Fruit fly (Drosophila melanogaster) whole organism, embryonic: ENCODE data around the gene Dis3.
A peak's percentile ranks its signal among the peaks of the same experiment; 100 is the strongest.

Source experiments
- Atf-2 ChIP-seq: fragments of 200-800 bp; sonication (Bioruptor generic); optimal IDR thresholded peaks from 2 replicates; lab custom pipeline; 2016; ENCODE audit warnings: missing biosample characterization, missing genetic modification characterization
- Bgb ChIP-seq: fragments of 200-800 bp; sonication (Bioruptor generic); IDR thresholded peaks from 2 replicates; pipeline ENCODE4 v1.3.6; 2022; ENCODE audit warnings: missing biosample characterization, missing genetic modification characterization; ENCODE audit not compliant: partially characterized antibody
- C15 ChIP-seq: fragments of 200-800 bp; sonication (Bioruptor generic); IDR thresholded peaks from 3 replicates; pipeline ENCODE4 v1.3.6; 2022; ENCODE audit warnings: missing biosample characterization, missing genetic modification characterization
- CG10147 ChIP-seq: fragments of 200-800 bp; sonication (Bioruptor generic); optimal IDR thresholded peaks from 2 replicates; lab custom pipeline; 2019; ENCODE audit warnings: missing biosample characterization, mild to moderate bottlenecking, missing genetic modification characterization, moderate library complexity
- CG10431 ChIP-seq: fragments of 200-800 bp; sonication (Bioruptor generic); optimal IDR thresholded peaks from 3 replicates; lab custom pipeline; 2018; ENCODE audit warnings: missing biosample characterization, mild to moderate bottlenecking, missing genetic modification characterization
- CG12155 ChIP-seq: fragments of 200-800 bp; sonication (Bioruptor generic); optimal IDR thresholded peaks from 3 replicates; lab custom pipeline; 2016; ENCODE audit warnings: missing biosample characterization, missing genetic modification characterization
- CG12299 ChIP-seq: fragments of 200-800 bp; sonication (Bioruptor generic); optimal IDR thresholded peaks from 2 replicates; lab custom pipeline; 2018; ENCODE audit warnings: missing biosample characterization, mild to moderate bottlenecking, missing genetic modification characterization
- CG1529 ChIP-seq: fragments of 200-800 bp; sonication (Bioruptor generic); optimal IDR thresholded peaks from 3 replicates; lab custom pipeline; 2018; ENCODE audit warnings: missing biosample characterization, missing genetic modification characterization
- CG1603 ChIP-seq: fragments of 200-800 bp; sonication (Bioruptor generic); optimal IDR thresholded peaks from 2 replicates; lab custom pipeline; 2019; ENCODE audit warnings: missing biosample characterization, mild to moderate bottlenecking, missing genetic modification characterization, moderate library complexity
- CG17802 ChIP-seq: fragments of 200-800 bp; sonication (Bioruptor generic); optimal IDR thresholded peaks from 2 replicates; lab custom pipeline; 2018; ENCODE audit warnings: missing biosample characterization, mild to moderate bottlenecking, missing genetic modification characterization, moderate library complexity
- CG17912 ChIP-seq: fragments of 200-800 bp; sonication (Bioruptor generic); optimal IDR thresholded peaks from 2 replicates; lab custom pipeline; 2018; ENCODE audit warnings: missing biosample characterization, mild to moderate bottlenecking, missing genetic modification characterization
- CG30403 ChIP-seq: fragments of 200-800 bp; sonication (Bioruptor generic); optimal IDR thresholded peaks from 3 replicates; lab custom pipeline; 2016; ENCODE audit warnings: missing biosample characterization, missing genetic modification characterization
- CG31441 ChIP-seq: fragments of 200-800 bp; sonication (Bioruptor generic); IDR thresholded peaks from 2 replicates; pipeline ENCODE4 v1.3.6; 2022; ENCODE audit warnings: missing biosample characterization, missing genetic modification characterization
- CG4282 ChIP-seq: fragments of 200-800 bp; sonication (Bioruptor generic); optimal IDR thresholded peaks from 2 replicates; lab custom pipeline; 2016; ENCODE audit warnings: missing biosample characterization, missing genetic modification characterization
- CG4360 ChIP-seq: fragments of 200-800 bp; sonication (Bioruptor generic); IDR thresholded peaks from 2 replicates; pipeline ENCODE4 v1.3.6; 2022; ENCODE audit warnings: missing biosample characterization, missing genetic modification characterization
- CG6254 ChIP-seq: fragments of 200-800 bp; sonication (Bioruptor generic); optimal IDR thresholded peaks from 3 replicates; lab custom pipeline; 2017; ENCODE audit warnings: mild to moderate bottlenecking, missing biosample characterization, missing genetic modification reagents, missing genetic modification characterization
- CG6791 ChIP-seq: fragments of 200-800 bp; sonication (Bioruptor generic); IDR thresholded peaks from 3 replicates; pipeline ENCODE4 v1.3.6; 2022; ENCODE audit warnings: missing biosample characterization, missing genetic modification characterization; ENCODE audit not compliant: partially characterized antibody
- CG7271 ChIP-seq: fragments of 200-800 bp; sonication (Bioruptor generic); optimal IDR thresholded peaks from 2 replicates; lab custom pipeline; 2018; ENCODE audit warnings: missing biosample characterization, mild to moderate bottlenecking, missing genetic modification characterization, moderate library complexity
- CG8359 ChIP-seq: fragments of 200-800 bp; sonication (Bioruptor generic); optimal IDR thresholded peaks from 2 replicates; lab custom pipeline; 2017; ENCODE audit warnings: missing biosample characterization, mild to moderate bottlenecking, missing genetic modification characterization, borderline replicate concordance
- CG9727 ChIP-seq: fragments of 200-800 bp; sonication (Bioruptor generic); optimal IDR thresholded peaks from 3 replicates; lab custom pipeline; 2017; ENCODE audit warnings: missing biosample characterization, mild to moderate bottlenecking, missing genetic modification characterization
- CG9797 ChIP-seq: fragments of 200-800 bp; sonication (Bioruptor generic); optimal IDR thresholded peaks from 3 replicates; lab custom pipeline; 2018; ENCODE audit warnings: missing biosample characterization, mild to moderate bottlenecking, missing genetic modification characterization
- CHES-1-like ChIP-seq: fragments of 200-800 bp; sonication (Bioruptor generic); optimal IDR thresholded peaks from 2 replicates; lab custom pipeline; 2016; ENCODE audit warnings: missing biosample characterization, missing genetic modification characterization
- Camta ChIP-seq: fragments of 200-800 bp; sonication (Bioruptor generic); optimal IDR thresholded peaks from 2 replicates; lab custom pipeline; 2016; ENCODE audit warnings: missing biosample characterization, missing genetic modification characterization
- D19A ChIP-seq: fragments of 200-800 bp; optimal IDR thresholded peaks from 3 replicates; lab custom pipeline; 2019; ENCODE audit warnings: missing biosample characterization, mild to moderate bottlenecking, missing genetic modification characterization, moderate library complexity
- Drgx ChIP-seq: fragments of 200-800 bp; sonication (Bioruptor generic); IDR thresholded peaks from 2 replicates; pipeline ENCODE4 v1.3.6; 2022; ENCODE audit warnings: missing biosample characterization, missing genetic modification characterization
- Ets65A ChIP-seq: fragments of 200-800 bp; sonication (Bioruptor generic); peaks from one replicate; lab custom pipeline; 2016; ENCODE audit warnings: missing biosample characterization, missing genetic modification characterization
- Ets97D ChIP-seq: fragments of 200-800 bp; sonication (Bioruptor generic); optimal IDR thresholded peaks from 3 replicates; lab custom pipeline; 2016; ENCODE audit warnings: missing biosample characterization, missing genetic modification characterization
- HLH54F ChIP-seq: fragments of 200-800 bp; sonication (Bioruptor generic); optimal IDR thresholded peaks from 3 replicates; lab custom pipeline; 2016; ENCODE audit warnings: missing biosample characterization, missing genetic modification characterization
- HmgD ChIP-seq: fragments of 200-800 bp; sonication (Bioruptor generic); optimal IDR thresholded peaks from 3 replicates; lab custom pipeline; 2016; ENCODE audit warnings: missing biosample characterization, missing genetic modification characterization
- HmgZ ChIP-seq: fragments of 200-800 bp; sonication (Bioruptor generic); optimal IDR thresholded peaks from 2 replicates; lab custom pipeline; 2018; ENCODE audit warnings: missing biosample characterization, mild to moderate bottlenecking, missing genetic modification characterization
- Jarid2 ChIP-seq: fragments of 200-800 bp; sonication (Bioruptor generic); optimal IDR thresholded peaks from 3 replicates; lab custom pipeline; 2017; ENCODE audit warnings: mild to moderate bottlenecking, missing biosample characterization, missing genetic modification reagents, missing genetic modification characterization
- Mes4 ChIP-seq: fragments of 200-800 bp; sonication (Bioruptor generic); optimal IDR thresholded peaks from 2 replicates; lab custom pipeline; 2016; ENCODE audit warnings: missing biosample characterization, missing genetic modification characterization
- NK7.1 ChIP-seq: fragments of 200-800 bp; sonication (Bioruptor generic); optimal IDR thresholded peaks from 3 replicates; lab custom pipeline; 2016; ENCODE audit warnings: missing biosample characterization, missing genetic modification characterization
- Side ChIP-seq: fragments of 200-800 bp; sonication (Bioruptor generic); optimal IDR thresholded peaks from 2 replicates; lab custom pipeline; 2016; ENCODE audit warnings: missing biosample characterization, missing genetic modification characterization
- Sry-δ ChIP-seq: fragments of 200-800 bp; sonication (Bioruptor generic); optimal IDR thresholded peaks from 2 replicates; lab custom pipeline; 2016; ENCODE audit warnings: missing biosample characterization, missing genetic modification characterization
- al ChIP-seq: fragments of 200-800 bp; sonication (Bioruptor generic); IDR thresholded peaks from 2 replicates; pipeline ENCODE4 v1.3.6; 2022; ENCODE audit warnings: missing biosample characterization, missing genetic modification characterization
- ase ChIP-seq: fragments of 200-800 bp; sonication (Bioruptor generic); IDR thresholded peaks from 3 replicates; pipeline ENCODE4 v1.3.6; 2022; ENCODE audit warnings: missing biosample characterization, missing genetic modification characterization
- chm ChIP-seq: fragments of 200-800 bp; sonication (Bioruptor generic); IDR thresholded peaks from 2 replicates; pipeline ENCODE4 v1.3.6; 2022; ENCODE audit warnings: missing biosample characterization, missing genetic modification characterization
- da ChIP-seq: fragments of 200-800 bp; sonication (Bioruptor generic); optimal IDR thresholded peaks from 2 replicates; lab custom pipeline; 2016; ENCODE audit warnings: missing biosample characterization, missing genetic modification characterization
- fu2 ChIP-seq: fragments of 200-800 bp; sonication (Bioruptor generic); optimal IDR thresholded peaks from 2 replicates; lab custom pipeline; 2016; ENCODE audit warnings: missing biosample characterization, missing genetic modification characterization
- gcm2 ChIP-seq: fragments of 200-800 bp; sonication (Bioruptor generic); optimal IDR thresholded peaks from 2 replicates; lab custom pipeline; 2016; ENCODE audit warnings: missing biosample characterization, missing genetic modification characterization
- mam ChIP-seq: fragments of 200-800 bp; sonication (Bioruptor generic); optimal IDR thresholded peaks from 3 replicates; lab custom pipeline; 2016; ENCODE audit warnings: missing biosample characterization, missing genetic modification characterization
- pzg ChIP-seq: fragments of 200-800 bp; sonication (Bioruptor generic); optimal IDR thresholded peaks from 3 replicates; lab custom pipeline; 2018; ENCODE audit warnings: missing biosample characterization, mild to moderate bottlenecking, missing genetic modification characterization, moderate library complexity
- repo ChIP-seq: fragments of 200-800 bp; sonication (Bioruptor generic); optimal IDR thresholded peaks from 2 replicates; lab custom pipeline; 2016; ENCODE audit warnings: missing biosample characterization, missing genetic modification characterization
- rib ChIP-seq: fragments of 200-800 bp; sonication (Bioruptor generic); IDR thresholded peaks from 2 replicates; pipeline ENCODE4 v1.3.6; 2022; ENCODE audit warnings: missing biosample characterization, missing genetic modification characterization
- row ChIP-seq: fragments of 200-800 bp; sonication (Bioruptor generic); IDR thresholded peaks from 3 replicates; pipeline ENCODE4 v1.3.6; 2022; ENCODE audit warnings: missing biosample characterization, missing genetic modification characterization
- run ChIP-seq: fragments of 200-800 bp; sonication (Bioruptor generic); optimal IDR thresholded peaks from 3 replicates; lab custom pipeline; 2018; ENCODE audit warnings: missing biosample characterization, mild to moderate bottlenecking, missing genetic modification characterization
- salm ChIP-seq: fragments of 200-800 bp; sonication (Bioruptor generic); optimal IDR thresholded peaks from 2 replicates; lab custom pipeline; 2018; ENCODE audit warnings: missing biosample characterization, mild to moderate bottlenecking, missing genetic modification characterization
- sd ChIP-seq: fragments of 200-800 bp; sonication (Bioruptor generic); optimal IDR thresholded peaks from 3 replicates; lab custom pipeline; 2018; ENCODE audit warnings: missing biosample characterization, mild to moderate bottlenecking, missing genetic modification characterization, moderate library complexity
- slp2 ChIP-seq: fragments of 200-800 bp; sonication (Bioruptor generic); optimal IDR thresholded peaks from 2 replicates; lab custom pipeline; 2016; ENCODE audit warnings: missing biosample characterization, missing genetic modification characterization
- usp ChIP-seq: fragments of >200 bp; optimal IDR thresholded peaks from 2 replicates; lab custom pipeline; 2017; ENCODE audit warnings: missing biosample characterization, missing genetic modification characterization

Gene Dis3

DNA sequence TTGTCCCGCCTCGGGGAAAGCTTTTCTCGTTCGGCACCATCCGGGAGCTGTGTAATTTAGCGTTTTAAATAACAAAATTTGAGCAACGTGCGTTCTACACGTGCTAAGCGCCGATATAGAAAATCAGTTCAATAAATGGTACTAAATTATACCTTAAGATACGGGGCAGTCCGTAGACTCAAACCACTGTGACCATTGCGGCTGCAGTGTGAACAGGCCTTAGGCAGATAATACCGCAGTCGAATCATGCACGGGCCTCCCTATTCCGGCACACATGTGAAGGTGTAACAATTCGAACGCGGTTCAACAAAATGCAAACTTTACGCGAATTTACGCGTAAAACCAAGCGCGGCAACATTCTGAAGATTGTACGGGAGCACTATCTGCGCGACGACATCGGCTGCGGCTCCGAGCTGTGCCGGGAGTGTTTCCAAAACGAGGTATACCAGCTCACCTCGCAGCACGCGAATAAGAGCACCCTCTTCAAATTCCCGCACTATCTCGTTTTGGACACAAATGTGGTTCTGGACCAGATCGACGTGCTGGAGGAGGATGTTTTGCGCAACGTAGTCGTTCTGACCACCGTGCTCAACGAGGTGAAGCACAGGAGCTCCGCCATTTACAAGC is at the start of gene Dis3, which contains the start of gene Rrp5 (continued):
- TF ChIP-seq al (GFP tag; lab: Robert Waterston, UW) (0 out of 2 replicates have a peak, but pooled peaks have one; percentile 10), NK7.1 (GFP tag; lab: Kevin White, UChicago) (no peak), rib (no peak), gcm2 (GFP tag; lab: Kevin White, UChicago) (no peak), CHES-1-like (GFP tag; lab: Kevin White, UChicago) (peak; percentile 60), salm (tag; lab: Kevin White, UChicago) (no peak), CG10431 (GFP tag; lab: Kevin White, UChicago) (no peak), Drgx (no peak), HmgZ (peak; percentile 84), chm (GFP tag; lab: Robert Waterston, UW) (peak; percentile 44), D19A (tag; lab: Kevin White, UChicago) (no peak), repo (GFP tag; lab: Kevin White, UChicago) (no peak), pzg (GFP tag; lab: Kevin White, UChicago) (peak; percentile 97), fu2 (GFP tag; lab: Kevin White, UChicago) (peak; percentile 38), HmgD (GFP tag; lab: Kevin White, UChicago) (peak; percentile 91), ase (GFP tag; lab: Robert Waterston, UW) (0 out of 3 replicates have a peak, but pooled peaks have one; percentile 49), usp (no peak), CG6254 (peak; percentile 98), da (no peak), Side (GFP tag; lab: Kevin White, UChicago) (peak; percentile 31), CG4360 (no peak), slp2 (GFP tag; lab: Kevin White, UChicago) (no peak), CG6791 (GFP tag; lab: Robert Waterston, UW) (peak; percentile 66; the same call in 2 of the 3 replicates), CG30403 (GFP tag; lab: Kevin White, UChicago) (peak; percentile 24), Camta (GFP tag; lab: Kevin White, UChicago) (no peak), CG17912 (peak; percentile 13), CG1529 (no peak), mam (GFP tag; lab: Kevin White, UChicago) (peak; percentile 16), CG12299 (tag; lab: Kevin White, UChicago) (no peak), run (tag; lab: Kevin White, UChicago) (no peak), Sry-δ (GFP tag; lab: Kevin White, UChicago) (peak; percentile 65), Jarid2 (no peak), CG8359 (no peak), CG9727 (no peak), CG9797 (GFP tag; lab: Kevin White, UChicago) (peak; percentile 83), CG1603 (peak; percentile 94), CG7271 (tag; lab: Kevin White, UChicago) (no peak), CG17802 (tag; lab: Kevin White, UChicago) (peak; percentile 100), HLH54F (GFP tag; lab: Kevin White, UChicago) (peak; percentile 50), CG4282 (no peak), Ets65A (GFP tag; lab: Kevin White, UChicago) (peak; percentile 66), sd (tag; lab: Kevin White, UChicago) (no peak), Mes4 (GFP tag; lab: Kevin White, UChicago) (no peak), CG12155 (GFP tag; lab: Kevin White, UChicago) (peak; percentile 22), C15 (GFP tag; lab: Robert Waterston, UW) (no peak), CG31441 (no peak), CG10147 (GFP tag; lab: Kevin White, UChicago) (no peak), Atf-2 (GFP tag; lab: Kevin White, UChicago) (no peak), row (peak; percentile 78), Ets97D (peak; percentile 81), Bgb (GFP tag; lab: Robert Waterston, UW) (peak; percentile 44; the same call in 1 of the 2 replicates)
